Worm (Caenorhabditis elegans) whole organism, L3 larva: ENCODE data around the gene F17C11.11.
A peak's percentile ranks its signal among the peaks of the same experiment; 100 is the strongest.

ENCODE experiments used
- ZK546.5 ChIP-seq: sonication (generic microtip); optimal IDR thresholded peaks from 2 replicates; lab custom pipeline; 2017; ENCODE audit warnings: missing biosample characterization, missing genetic modification characterization
- ceh-16 ChIP-seq: sonication (generic microtip); optimal IDR thresholded peaks from 2 replicates; lab custom pipeline; 2017; ENCODE audit warnings: missing biosample characterization, missing genetic modification characterization
- ceh-9 ChIP-seq: sonication (generic microtip); optimal IDR thresholded peaks from 2 replicates; lab custom pipeline; 2018; ENCODE audit warnings: missing biosample characterization, missing genetic modification characterization
- egl-27 ChIP-seq: sonication (generic microtip); optimal IDR thresholded peaks from 4 replicates; lab custom pipeline; 2017; ENCODE audit warnings: missing biosample characterization, missing genetic modification reagents, missing genetic modification characterization
- eor-1 ChIP-seq, 2 experiments: fragments of 150-350 bp; optimal IDR thresholded peaks; 2 replicates each; lab custom pipeline; 2014 to 2018; ENCODE audit warnings: missing biosample characterization in 2 of 2, missing genetic modification characterization in 2 of 2
- fos-1 ChIP-seq: fragments of 150-350 bp; optimal IDR thresholded peaks from 2 replicates; lab custom pipeline; 2014; ENCODE audit warnings: missing biosample characterization, missing genetic modification characterization
- lsy-12 ChIP-seq: sonication (generic microtip); optimal IDR thresholded peaks from 2 replicates; lab custom pipeline; 2016; ENCODE audit warnings: mild to moderate bottlenecking, missing genetic modification characterization, missing compliant biosample characterization
- nhr-237 ChIP-seq: fragments of 150-350 bp; optimal IDR thresholded peaks from 2 replicates; lab custom pipeline; 2014; ENCODE audit warnings: missing biosample characterization, missing genetic modification characterization
- nhr-43 ChIP-seq: sonication (generic microtip); optimal IDR thresholded peaks from 2 replicates; lab custom pipeline; 2016; ENCODE audit warnings: mild to moderate bottlenecking, missing genetic modification characterization, missing compliant biosample characterization; ENCODE audit not compliant: poor library complexity, severe bottlenecking
- sea-2 ChIP-seq: fragments of 150-350 bp; sonication (generic microtip); optimal IDR thresholded peaks from 4 replicates; lab custom pipeline; 2014; ENCODE audit warnings: missing biosample characterization, missing genetic modification reagents, missing genetic modification characterization
- skn-1 ChIP-seq: fragments of 150-350 bp; optimal IDR thresholded peaks from 2 replicates; lab custom pipeline; 2014; ENCODE audit warnings: missing biosample characterization, missing genetic modification characterization
- ztf-4 ChIP-seq: fragments of 150-350 bp; optimal IDR thresholded peaks from 2 replicates; lab custom pipeline; 2014; ENCODE audit warnings: missing biosample characterization, missing genetic modification characterization

The F17C11.11 gene

ce11 chrV:10889036-10889435 is 49.6 kb downstream of the F17C11.11 start, which contains the start of gene F32D8.11:
TSS of gene F32D8.11 (minus strand) at chrV:10889136.
- TF ChIP-seq ZK546.5 (tag; lab: Kevin White, UChicago) (no peak), sea-2 (GFP tag; lab: Kevin White, UChicago) (no peak), egl-27 (tag; lab: Kevin White, UChicago) (no peak), ceh-9 (tag; lab: Kevin White, UChicago) (no peak), skn-1 (no peak), fos-1 (tag; lab: Kevin White, UChicago) (no peak), eor-1 (tag; optimal IDR thresholded peaks at IDR 0.05; lab: Kevin White, UChicago) (no peak), lsy-12 (tag; lab: Kevin White, UChicago) (no peak), nhr-237 (tag; lab: Kevin White, UChicago) (no peak), ceh-16 (tag; lab: Kevin White, UChicago) (no peak), ztf-4 (no peak)

- TF ChIP-seq nhr-43 (tag; lab: Kevin White, UChicago) (peak; percentile 23), ztf-4 (no peak)
Measured at ce11 chrV:10888153-10888552, 50.5 kb downstream of the F17C11.11 start.
